Worm (Caenorhabditis elegans) whole organism, L4/young adult: ENCODE measurements around the gene lipl-7.

Source experiments
- W03F9.2 ChIP-seq: fragments of 150-350 bp; optimal IDR thresholded peaks from 2 replicates; lab custom pipeline; 2014; ENCODE audit warnings: missing biosample characterization, missing genetic modification characterization
- dao-5 ChIP-seq: sonication (generic microtip); optimal IDR thresholded peaks from 2 replicates; lab custom pipeline; 2016; ENCODE audit warnings: missing genotype, missing genetic modification characterization, moderate library complexity, missing compliant biosample characterization
- him-1 ChIP-seq: sonication (generic microtip); optimal IDR thresholded peaks from 2 replicates; lab custom pipeline; 2016; ENCODE audit warnings: missing genotype, missing genetic modification reagents, missing genetic modification characterization, missing compliant biosample characterization

The lipl-7 gene

DNA sequence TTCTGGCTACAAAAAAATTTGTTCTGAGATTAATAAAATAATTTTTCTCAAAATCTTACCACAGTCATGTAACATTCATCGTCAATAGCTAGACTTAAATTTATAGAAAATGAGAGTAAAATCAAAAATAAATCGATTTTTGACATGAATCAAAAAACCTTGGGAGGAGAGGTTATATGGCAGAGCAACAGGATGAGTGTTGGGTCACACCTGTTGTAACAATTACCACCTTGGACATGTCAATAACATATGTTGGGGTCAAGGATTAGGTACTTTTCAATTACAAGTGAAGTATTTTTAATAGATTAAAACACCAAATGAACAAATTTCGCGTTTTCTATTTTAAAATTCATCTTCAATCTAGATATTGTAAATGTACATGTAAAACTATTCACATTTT lies at the start of gene lipl-7:
Gene lipl-7 (minus strand): TSS at position 165 of the 400 bp plus-strand sequence.
- TF ChIP-seq W03F9.2 (tag; lab: Kevin White, UChicago) (no peak), him-1 (tag; lab: Kevin White, UChicago) (no peak), dao-5 (no peak)

DNA sequence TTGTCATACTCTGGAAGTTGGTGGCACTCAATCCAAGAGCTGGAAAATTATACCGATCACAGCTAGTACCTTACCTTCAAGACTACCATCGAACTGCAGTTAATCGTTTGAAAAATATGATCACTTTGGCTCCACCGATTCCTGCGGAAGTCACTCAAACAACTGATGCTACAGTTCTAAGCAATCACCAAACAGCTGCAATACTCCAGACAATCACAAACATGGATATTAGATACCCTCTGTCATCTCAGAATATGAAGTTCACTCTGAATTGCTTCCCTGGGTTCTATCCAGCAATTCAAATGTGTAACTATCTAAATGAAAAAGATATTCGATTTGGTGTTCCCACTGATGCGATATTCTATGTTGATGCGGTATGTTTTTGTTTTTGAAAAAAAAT lies 47.0 kb upstream of the lipl-7 start:
- TF ChIP-seq dao-5 = no peak
- TF ChIP-seq W03F9.2 (tag; lab: Kevin White, UChicago) = no peak
- no peak for TF ChIP-seq him-1 (tag; lab: Kevin White, UChicago)

DNA sequence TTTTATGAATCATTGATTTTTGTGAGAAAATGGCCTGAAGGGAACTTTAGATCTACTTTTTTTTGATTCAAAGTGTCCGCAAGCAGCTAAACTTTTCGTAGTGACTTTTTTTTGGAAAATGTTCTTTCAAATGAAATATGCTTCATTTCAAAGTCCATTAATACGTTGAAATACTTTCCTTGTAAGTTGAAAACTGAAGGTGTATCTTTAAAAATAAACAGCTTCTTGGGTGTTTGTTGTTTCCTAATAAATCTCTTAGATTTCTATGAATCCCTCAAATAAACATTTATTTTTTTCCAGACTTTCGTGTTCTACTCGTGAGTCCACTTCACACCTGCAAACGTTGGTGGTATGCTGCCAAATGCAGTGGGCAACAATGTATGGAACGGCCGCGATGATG lies 45.0 kb upstream of the lipl-7 start, which contains the start of gene ebax-1:
Gene ebax-1 (plus strand): TSS at position 301 of the 400 bp plus-strand sequence.
- TF ChIP-seq W03F9.2 (tag; lab: Kevin White, UChicago) (no peak), dao-5 (no peak), him-1 (tag; lab: Kevin White, UChicago) (no peak)

DNA sequence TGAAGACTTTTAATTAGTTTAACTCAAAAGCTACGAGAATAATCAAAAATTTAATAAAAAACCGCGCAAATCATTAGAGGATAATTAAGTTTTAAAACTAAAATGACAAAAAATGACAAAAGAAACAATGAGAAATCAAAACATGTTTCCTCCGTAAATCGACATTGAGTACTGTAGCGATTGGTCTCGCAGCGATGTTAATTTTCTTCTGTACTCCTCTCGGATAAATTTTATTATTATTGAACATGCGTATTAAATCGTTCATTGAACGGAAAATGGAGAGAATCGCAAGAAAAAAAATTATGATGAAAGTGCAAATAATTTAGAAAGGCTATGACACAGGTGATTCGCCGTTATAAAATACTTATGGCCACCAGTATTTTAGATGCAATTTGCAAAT lies 43.7 kb upstream of the lipl-7 start:
- TF ChIP-seq him-1 (tag; lab: Kevin White, UChicago) (no peak), dao-5 (no peak), W03F9.2 (tag; lab: Kevin White, UChicago) (no peak)

DNA sequence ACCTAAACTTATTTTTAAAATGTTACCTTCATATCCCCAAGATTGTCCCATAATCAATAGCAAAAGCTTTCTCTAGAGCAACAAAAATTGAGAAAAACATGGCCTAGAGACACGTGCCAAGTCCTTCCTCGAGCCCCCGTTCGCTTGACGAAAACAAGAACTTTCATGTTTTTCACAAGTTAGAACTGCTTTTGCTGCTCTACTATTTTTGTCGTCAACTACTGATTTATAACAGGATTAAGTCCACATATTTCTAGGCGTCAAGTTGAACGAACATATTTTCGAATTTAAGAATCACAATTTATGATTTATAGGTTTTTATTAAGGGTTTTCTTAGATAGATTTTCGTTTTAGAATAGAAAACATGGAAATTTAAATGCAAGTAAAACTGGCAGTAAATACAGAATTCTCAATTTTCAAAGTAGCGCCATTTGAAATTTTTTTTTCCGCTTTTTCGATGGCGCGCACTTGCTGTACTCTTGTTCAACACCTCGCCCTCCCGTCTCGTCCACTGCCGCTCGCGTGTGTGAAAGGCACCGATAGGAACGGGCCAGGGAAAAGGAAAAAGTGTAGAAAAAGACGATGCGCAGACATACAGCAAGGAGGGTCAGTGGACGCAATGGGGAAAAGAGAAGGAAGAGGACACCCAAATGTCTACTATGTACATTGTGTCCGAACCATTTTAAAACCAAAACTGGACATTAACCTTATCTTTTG lies 42.7 kb upstream of the lipl-7 start, which contains the start of gene rad-51:
Gene rad-51 (minus strand): TSS at position 51 of the 717 bp plus-strand sequence.
- no peak for TF ChIP-seq W03F9.2 (tag; lab: Kevin White, UChicago)
- TF ChIP-seq him-1 (tag; lab: Kevin White, UChicago) = no peak
- TF ChIP-seq dao-5 = no peak

DNA sequence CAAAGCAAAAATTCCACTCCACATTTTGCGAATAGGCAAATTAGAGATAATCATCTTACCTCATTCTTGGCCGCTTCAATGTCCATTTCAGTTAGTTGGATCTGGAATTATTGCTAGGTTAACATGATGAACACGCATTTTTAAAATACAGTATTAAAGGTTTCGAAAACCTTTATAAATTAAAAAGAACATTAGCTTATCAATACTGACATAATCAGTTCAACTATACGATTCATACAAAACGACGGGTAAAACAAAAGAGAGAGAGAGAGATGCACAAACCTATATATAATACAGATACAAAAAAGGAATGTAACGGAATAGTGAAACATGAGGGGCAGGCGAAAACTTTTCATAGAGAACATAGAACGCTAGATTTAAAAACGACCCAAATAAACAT lies 39.9 kb upstream of the lipl-7 start, which contains the start of gene thk-1:
Gene thk-1 (minus strand): TSS at position 101 of the 400 bp plus-strand sequence.
- TF ChIP-seq W03F9.2 (tag; lab: Kevin White, UChicago) = no peak
- TF ChIP-seq dao-5 = no peak
- no peak for TF ChIP-seq him-1 (tag; lab: Kevin White, UChicago)

DNA sequence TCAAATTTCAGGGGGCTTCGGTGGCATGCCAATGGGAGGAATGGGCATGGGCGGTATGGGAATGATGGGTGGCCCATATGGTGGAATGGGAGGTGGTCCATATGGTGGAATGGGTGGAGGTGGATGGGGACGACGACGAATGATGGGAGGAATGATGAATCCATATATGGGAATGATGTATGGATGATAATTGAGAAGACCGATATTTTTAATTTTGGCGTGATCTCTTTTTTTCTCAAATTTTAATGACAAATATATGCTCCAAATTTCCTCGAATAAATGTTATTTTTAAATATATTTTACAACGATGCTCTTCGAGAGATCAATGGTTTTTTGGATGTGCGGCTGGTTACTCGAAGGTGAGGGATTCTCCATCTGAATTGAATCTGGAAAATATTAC lies 36.1 kb upstream of the lipl-7 start, which contains the start of gene Y43C5A.4:
Gene Y43C5A.4 (plus strand): TSS at position 301 of the 400 bp plus-strand sequence.
- TF ChIP-seq W03F9.2 (tag; lab: Kevin White, UChicago) = no peak
- TF ChIP-seq him-1 (tag; lab: Kevin White, UChicago) = no peak

DNA sequence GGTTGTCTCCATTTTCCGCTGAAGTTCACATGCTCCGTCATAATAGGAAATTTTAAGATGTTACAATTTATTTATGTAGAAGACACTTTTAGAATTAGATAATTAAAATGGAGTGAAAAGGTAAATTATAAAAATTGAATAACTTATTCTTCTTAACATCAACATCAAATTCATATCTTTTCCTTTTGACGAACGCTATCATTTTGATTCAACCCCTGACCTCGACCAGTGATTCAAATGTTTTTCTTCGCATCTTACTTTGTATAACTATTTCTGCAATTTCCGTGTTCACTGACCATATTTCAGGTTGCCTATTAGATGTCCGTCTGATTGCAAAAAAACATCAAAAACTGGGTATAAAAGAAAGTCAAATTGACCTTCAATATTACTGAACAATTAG lies 35.3 kb upstream of the lipl-7 start, which contains the start of gene Y43C5A.7:
Gene Y43C5A.7 (plus strand): TSS at position 301 of the 400 bp plus-strand sequence.
- TF ChIP-seq dao-5 = no peak
- TF ChIP-seq him-1 (tag; lab: Kevin White, UChicago) = no peak
- TF ChIP-seq W03F9.2 (tag; lab: Kevin White, UChicago) = no peak

DNA sequence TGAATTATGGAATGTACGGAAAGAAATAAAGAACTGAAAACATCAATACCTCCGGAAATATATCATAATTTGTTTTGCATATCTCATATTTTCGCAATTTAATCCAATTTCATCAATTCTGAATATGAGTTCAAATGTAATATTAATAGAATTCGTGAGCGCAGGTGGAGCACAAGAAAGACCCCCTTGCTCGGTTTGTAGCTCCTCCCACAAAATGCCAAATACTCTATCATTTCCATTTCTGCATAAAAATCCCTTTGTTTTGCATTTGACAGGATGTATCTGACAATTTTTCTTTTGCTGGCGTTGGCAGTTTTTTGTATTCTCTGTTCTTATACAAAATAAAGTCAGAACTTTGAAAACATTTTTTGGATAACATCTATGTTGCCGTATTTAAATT lies 33.4 kb upstream of the lipl-7 start:
- TF ChIP-seq W03F9.2 (tag; lab: Kevin White, UChicago) = no peak
- TF ChIP-seq him-1 (tag; lab: Kevin White, UChicago) = no peak
- TF ChIP-seq dao-5 = no peak

DNA sequence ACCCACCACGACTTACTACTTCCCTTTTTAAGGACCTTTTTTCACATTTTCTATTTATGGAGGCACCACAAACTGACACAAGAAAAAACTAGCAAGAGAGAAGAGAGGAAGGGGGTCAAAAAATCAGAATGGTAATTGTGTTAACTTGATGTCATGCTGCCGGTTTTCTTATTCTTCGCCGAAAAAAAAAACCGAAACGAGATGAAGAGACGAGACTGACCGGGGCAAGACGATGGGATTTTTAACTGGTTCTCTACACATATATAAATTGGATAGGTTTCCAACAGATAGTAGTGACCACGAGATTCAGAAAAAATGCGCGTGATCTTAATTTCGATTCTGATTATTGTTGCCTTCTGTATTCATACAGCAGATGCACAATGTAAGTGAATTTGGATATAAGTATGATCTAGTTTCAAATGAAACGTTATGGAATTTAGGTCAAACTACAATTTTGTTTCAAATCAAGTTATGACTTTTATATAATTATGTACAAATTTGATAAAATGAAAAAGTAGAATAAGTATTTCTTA lies 32.2 kb upstream of the lipl-7 start, which contains the start of gene Y43C5A.3:
Gene Y43C5A.3 (plus strand): TSS at position 256 of the 533 bp plus-strand sequence.
- no peak for TF ChIP-seq him-1 (tag; lab: Kevin White, UChicago)
- no peak for TF ChIP-seq W03F9.2 (tag; lab: Kevin White, UChicago)
- no peak for TF ChIP-seq dao-5

DNA sequence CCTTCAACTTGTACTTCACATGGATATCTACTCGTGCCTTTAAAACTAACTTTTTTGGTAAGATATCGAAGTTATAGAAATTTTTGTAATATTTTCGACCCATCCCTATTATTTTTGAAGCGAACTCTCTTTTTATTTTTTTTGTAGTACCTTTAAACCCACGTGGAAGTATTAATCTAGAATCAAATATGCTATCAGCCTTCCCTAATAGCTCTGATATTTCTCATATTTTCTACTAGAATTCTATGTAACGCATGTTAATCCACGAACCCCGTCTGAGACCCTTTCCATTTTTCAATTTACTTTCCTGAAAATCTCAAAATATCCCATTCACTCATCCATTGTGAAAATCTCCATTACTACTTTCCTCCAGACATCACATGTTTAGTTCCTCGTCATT lies 31.7 kb upstream of the lipl-7 start:
- TF ChIP-seq him-1 (tag; lab: Kevin White, UChicago) = no peak
- TF ChIP-seq W03F9.2 (tag; lab: Kevin White, UChicago) = no peak
- TF ChIP-seq dao-5 = no peak

DNA sequence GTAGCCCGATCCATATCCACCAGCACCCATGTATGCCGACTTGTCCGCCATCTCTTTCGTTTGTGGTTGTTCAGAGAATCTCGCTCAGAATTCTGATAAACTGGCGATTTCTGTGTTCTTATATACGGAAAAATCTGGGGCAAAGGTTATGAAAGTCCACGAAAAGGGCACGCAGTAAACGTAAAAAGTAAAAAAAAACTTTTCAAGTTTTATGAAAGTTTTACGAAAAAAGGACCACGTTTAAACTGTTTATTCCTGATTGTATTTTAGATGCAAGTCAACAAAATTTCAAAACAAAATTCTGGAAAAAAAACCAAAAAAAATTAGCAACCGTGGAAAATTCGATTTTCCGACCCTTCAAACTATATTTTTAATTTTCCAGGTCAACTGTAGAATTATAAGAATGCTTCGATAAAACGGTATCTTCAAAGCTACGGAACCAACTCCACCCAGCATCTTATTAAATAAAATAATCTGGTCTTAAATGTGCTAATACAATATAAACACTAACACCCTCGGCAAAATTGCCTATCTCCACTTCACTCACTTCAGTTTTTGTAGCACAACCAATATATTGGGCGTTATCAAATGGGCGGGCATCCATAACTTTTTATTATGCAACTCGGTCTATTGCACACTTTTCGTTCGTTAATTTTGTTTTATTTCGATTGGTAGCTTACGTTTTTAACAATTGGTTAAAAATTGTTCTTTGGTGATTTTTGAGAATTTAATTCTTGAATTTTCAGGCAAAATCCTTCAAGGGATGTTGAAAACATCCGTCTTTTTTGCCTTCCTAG lies 27.7 kb upstream of the lipl-7 start, which contains the start of the genes nspd-7 and Y43C5A.2:
Gene nspd-7 (minus strand): TSS at position 51 of the 797 bp plus-strand sequence.
Gene Y43C5A.2 (plus strand): TSS at position 747 of the 797 bp plus-strand sequence.
- TF ChIP-seq W03F9.2 (tag; lab: Kevin White, UChicago) = no peak
- TF ChIP-seq him-1 (tag; lab: Kevin White, UChicago) = no peak
- TF ChIP-seq dao-5 = no peak

DNA sequence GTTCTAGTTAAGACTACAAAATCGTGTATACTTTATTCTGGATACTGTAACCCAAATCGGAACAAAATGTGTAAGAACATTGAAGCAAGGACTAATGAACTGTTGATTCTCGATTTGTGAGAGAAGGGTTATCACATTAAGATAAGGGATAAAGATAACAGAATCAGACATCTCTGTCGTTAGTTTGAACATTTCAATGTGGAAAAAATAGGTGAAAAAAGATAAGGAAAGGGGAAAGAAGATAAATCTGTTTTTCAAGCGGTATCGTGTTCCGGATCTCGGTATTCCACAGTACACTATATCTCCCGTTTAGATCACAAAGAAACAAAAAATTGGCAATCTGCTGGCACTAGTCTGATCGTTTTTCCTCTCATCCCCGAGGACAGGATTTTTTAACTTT lies 19.4 kb upstream of the lipl-7 start:
- TF ChIP-seq dao-5 = no peak
- TF ChIP-seq him-1 (tag; lab: Kevin White, UChicago) = no peak
- TF ChIP-seq W03F9.2 (tag; lab: Kevin White, UChicago) = no peak
